Fruit fly (Drosophila melanogaster) S2 (cell line): ENCODE results near the gene CG14082.
A peak's percentile ranks its signal among the peaks of the same experiment; 100 is the strongest.

Experiments
- CG8478 ChIP-seq: fragments of >200 bp; optimal IDR thresholded peaks from 2 replicates; lab custom pipeline; 2018
- CTCF ChIP-seq, 2 experiments: fragments of >200 bp; optimal IDR thresholded peaks; 2 replicates each; lab custom pipeline; 2018

dm6 chr3L:19177929-19178328 is 39.2 kb upstream of the CG14082 start:
- TF ChIP-seq CTCF (optimal IDR thresholded peaks at IDR 0.05; lab: Kevin White, UChicago) (peak; percentile 83 to 89), CG8478 (no peak)
